Fruit fly (Drosophila melanogaster) whole organism, embryonic: ENCODE data around the gene Unr.

Source experiments
- Adf1 ChIP-seq: fragments of 200-800 bp; sonication (Bioruptor generic); IDR thresholded peaks from 2 replicates; pipeline ENCODE4 v1.3.6; 2022; ENCODE audit warnings: missing biosample characterization, missing genetic modification characterization
- Asciz ChIP-seq: fragments of 200-800 bp; sonication (Bioruptor generic); optimal IDR thresholded peaks from 2 replicates; lab custom pipeline; 2017; ENCODE audit warnings: missing biosample characterization, mild to moderate bottlenecking, missing genetic modification characterization, missing genetic modification reagents
- BEAF-32 ChIP-seq: fragments of 200-800 bp; sonication (Bioruptor generic); optimal IDR thresholded peaks from 3 replicates; lab custom pipeline; 2017; ENCODE audit warnings: missing biosample characterization, missing genetic modification characterization, mild to moderate bottlenecking, moderate library complexity, missing genetic modification reagents
- CG10147 ChIP-seq: fragments of 200-800 bp; sonication (Bioruptor generic); optimal IDR thresholded peaks from 2 replicates; lab custom pipeline; 2019; ENCODE audit warnings: missing biosample characterization, mild to moderate bottlenecking, missing genetic modification characterization, moderate library complexity
- CG10321 ChIP-seq: fragments of 200-800 bp; sonication (Bioruptor generic); IDR thresholded peaks from 2 replicates; pipeline ENCODE4 v1.3.6; 2022; ENCODE audit warnings: missing biosample characterization, missing genetic modification characterization
- CG14050 ChIP-seq: fragments of 200-800 bp; sonication (Bioruptor generic); IDR thresholded peaks from 3 replicates; pipeline ENCODE4 v1.3.6; 2022; ENCODE audit warnings: missing biosample characterization, missing genetic modification characterization
- CG15073 ChIP-seq: fragments of 200-800 bp; sonication (Bioruptor generic); optimal IDR thresholded peaks from 2 replicates; lab custom pipeline; 2016; ENCODE audit warnings: missing biosample characterization, missing genetic modification characterization
- CG15269 ChIP-seq: fragments of 200-800 bp; sonication (Bioruptor generic); optimal IDR thresholded peaks from 2 replicates; lab custom pipeline; 2018; ENCODE audit warnings: missing biosample characterization, mild to moderate bottlenecking, missing genetic modification characterization, moderate library complexity
- CG1647 ChIP-seq: fragments of 200-800 bp; sonication (Bioruptor generic); optimal IDR thresholded peaks from 3 replicates; lab custom pipeline; 2016; ENCODE audit warnings: missing biosample characterization, missing genetic modification characterization
- CG17912 ChIP-seq: fragments of 200-800 bp; sonication (Bioruptor generic); optimal IDR thresholded peaks from 2 replicates; lab custom pipeline; 2018; ENCODE audit warnings: missing biosample characterization, mild to moderate bottlenecking, missing genetic modification characterization
- CG18262 ChIP-seq: fragments of 200-800 bp; optimal IDR thresholded peaks from 3 replicates; lab custom pipeline; 2019; ENCODE audit warnings: missing biosample characterization, mild to moderate bottlenecking, missing genetic modification characterization, moderate library complexity
- CG18476 ChIP-seq: fragments of 200-800 bp; sonication (Bioruptor generic); optimal IDR thresholded peaks from 2 replicates; lab custom pipeline; 2016; ENCODE audit warnings: missing biosample characterization, mild to moderate bottlenecking, missing genetic modification characterization
- CG2120 ChIP-seq: fragments of 200-800 bp; sonication (Bioruptor generic); optimal IDR thresholded peaks from 3 replicates; lab custom pipeline; 2016; ENCODE audit warnings: missing biosample characterization, missing genetic modification characterization
- CG2889 ChIP-seq: fragments of 200-800 bp; sonication (Bioruptor generic); IDR thresholded peaks from 3 replicates; pipeline ENCODE4 v1.3.6; 2022; ENCODE audit warnings: missing biosample characterization, missing genetic modification characterization
- CG32772 ChIP-seq: fragments of 200-800 bp; sonication (Bioruptor generic); IDR thresholded peaks from 2 replicates; pipeline ENCODE4 v1.3.6; 2022; ENCODE audit warnings: missing biosample characterization, missing genetic modification characterization
- CG42726 ChIP-seq: fragments of 200-800 bp; sonication (Bioruptor generic); IDR thresholded peaks from 2 replicates; pipeline ENCODE4 v1.3.6; 2022; ENCODE audit warnings: missing biosample characterization, missing genetic modification characterization; ENCODE audit not compliant: partially characterized antibody
- CG4282 ChIP-seq: fragments of 200-800 bp; sonication (Bioruptor generic); optimal IDR thresholded peaks from 2 replicates; lab custom pipeline; 2016; ENCODE audit warnings: missing biosample characterization, missing genetic modification characterization
- CG7963 ChIP-seq: fragments of 200-800 bp; sonication (Bioruptor generic); IDR thresholded peaks from 3 replicates; pipeline ENCODE4 v1.3.6; 2022; ENCODE audit warnings: missing biosample characterization, missing genetic modification characterization; ENCODE audit not compliant: partially characterized antibody
- CG8765 ChIP-seq: fragments of 200-800 bp; sonication (Bioruptor generic); IDR thresholded peaks from 2 replicates; pipeline ENCODE4 v1.3.6; 2022; ENCODE audit warnings: missing biosample characterization, missing genetic modification characterization
- Dip3 ChIP-seq: fragments of 200-800 bp; sonication (Bioruptor generic); optimal IDR thresholded peaks from 3 replicates; lab custom pipeline; 2016; ENCODE audit warnings: missing biosample characterization, missing genetic modification characterization
- ERR ChIP-seq: fragments of 200-800 bp; sonication (Bioruptor generic); optimal IDR thresholded peaks from 2 replicates; lab custom pipeline; 2016; ENCODE audit warnings: missing biosample characterization, missing genetic modification characterization
- Elba2 ChIP-seq: fragments of 200-800 bp; sonication (Bioruptor generic); optimal IDR thresholded peaks from 3 replicates; lab custom pipeline; 2016; ENCODE audit warnings: missing biosample characterization, missing genetic modification characterization
- Hand ChIP-seq: fragments of 200-800 bp; sonication (Bioruptor generic); optimal IDR thresholded peaks from 2 replicates; lab custom pipeline; 2017; ENCODE audit warnings: mild to moderate bottlenecking, missing biosample characterization, missing genetic modification reagents, missing genetic modification characterization
- Hmr ChIP-seq: fragments of 200-800 bp; sonication (Bioruptor generic); optimal IDR thresholded peaks from 3 replicates; lab custom pipeline; 2017; ENCODE audit warnings: mild to moderate bottlenecking, missing biosample characterization, missing genetic modification reagents, missing genetic modification characterization
- Lpt ChIP-seq: fragments of >200 bp; optimal IDR thresholded peaks from 2 replicates; lab custom pipeline; 2018; ENCODE audit warnings: missing biosample characterization, missing genetic modification characterization
- MESR4 ChIP-seq: fragments of 200-800 bp; sonication (Bioruptor generic); optimal IDR thresholded peaks from 2 replicates; lab custom pipeline; 2018; ENCODE audit warnings: missing biosample characterization, mild to moderate bottlenecking, missing genetic modification characterization, moderate library complexity
- NC2β ChIP-seq: fragments of 200-800 bp; sonication (Bioruptor generic); optimal IDR thresholded peaks from 2 replicates; lab custom pipeline; 2016; ENCODE audit warnings: missing biosample characterization, missing genetic modification characterization
- Side ChIP-seq: fragments of 200-800 bp; sonication (Bioruptor generic); optimal IDR thresholded peaks from 2 replicates; lab custom pipeline; 2016; ENCODE audit warnings: missing biosample characterization, missing genetic modification characterization
- Spps ChIP-seq: fragments of 200-800 bp; sonication (Bioruptor generic); optimal IDR thresholded peaks from 2 replicates; lab custom pipeline; 2018; ENCODE audit warnings: missing biosample characterization, mild to moderate bottlenecking, missing genetic modification characterization
- Taf1 ChIP-seq: fragments of 200-800 bp; sonication (Bioruptor generic); IDR thresholded peaks from 2 replicates; pipeline ENCODE4 v1.3.6; 2022; ENCODE audit warnings: missing biosample characterization, missing genetic modification characterization
- Vsx1 ChIP-seq: fragments of 200-800 bp; sonication (Bioruptor generic); optimal IDR thresholded peaks from 2 replicates; lab custom pipeline; 2017; ENCODE audit warnings: missing biosample characterization, mild to moderate bottlenecking, missing genetic modification characterization, missing genetic modification reagents
- Xbp1 ChIP-seq: fragments of 200-800 bp; sonication (Bioruptor generic); optimal IDR thresholded peaks from 3 replicates; lab custom pipeline; 2016; ENCODE audit warnings: missing biosample characterization, mild to moderate bottlenecking, missing genetic modification characterization
- YL-1 ChIP-seq: fragments of 200-800 bp; sonication (Bioruptor generic); optimal IDR thresholded peaks from 3 replicates; lab custom pipeline; 2017; ENCODE audit warnings: missing biosample characterization, mild to moderate bottlenecking, missing genetic modification characterization
- ash1 ChIP-seq: fragments of 200-800 bp; sonication (Bioruptor generic); optimal IDR thresholded peaks from 2 replicates; lab custom pipeline; 2018; ENCODE audit warnings: missing biosample characterization, mild to moderate bottlenecking, missing genetic modification characterization
- az2 ChIP-seq: fragments of 200-800 bp; sonication (Bioruptor generic); optimal IDR thresholded peaks from 3 replicates; lab custom pipeline; 2016; ENCODE audit warnings: missing biosample characterization, missing genetic modification characterization
- bigmax ChIP-seq: fragments of 200-800 bp; sonication (Bioruptor generic); optimal IDR thresholded peaks from 2 replicates; lab custom pipeline; 2018; ENCODE audit warnings: missing biosample characterization, mild to moderate bottlenecking, missing genetic modification characterization
- cad ChIP-seq: fragments of >200 bp; optimal IDR thresholded peaks from 2 replicates; lab custom pipeline; 2017; ENCODE audit warnings: missing biosample characterization, missing genetic modification characterization
- cato ChIP-seq: fragments of 200-800 bp; sonication (Bioruptor generic); optimal IDR thresholded peaks from 2 replicates; lab custom pipeline; 2016; ENCODE audit warnings: missing biosample characterization, missing genetic modification characterization, borderline replicate concordance
- crc ChIP-seq: fragments of 200-800 bp; sonication (Bioruptor generic); optimal IDR thresholded peaks from 2 replicates; lab custom pipeline; 2016; ENCODE audit warnings: missing biosample characterization, missing genetic modification characterization
- dm ChIP-seq: fragments of 200-800 bp; sonication (Bioruptor generic); optimal IDR thresholded peaks from 3 replicates; lab custom pipeline; 2016; ENCODE audit warnings: missing biosample characterization, missing genetic modification characterization
- emc ChIP-seq: fragments of 200-800 bp; sonication (Bioruptor generic); optimal IDR thresholded peaks from 2 replicates; lab custom pipeline; 2016; ENCODE audit warnings: missing biosample characterization, missing genetic modification characterization
- gsb-n ChIP-seq: fragments of 200-800 bp; sonication (Bioruptor generic); optimal IDR thresholded peaks from 3 replicates; lab custom pipeline; 2018; ENCODE audit warnings: missing biosample characterization, mild to moderate bottlenecking, missing genetic modification characterization
- ham ChIP-seq: fragments of 200-800 bp; sonication (Bioruptor generic); IDR thresholded peaks from 2 replicates; pipeline ENCODE4 v1.3.6; 2022; ENCODE audit warnings: missing biosample characterization, missing genetic modification characterization
- hth ChIP-seq: fragments of >200 bp; optimal IDR thresholded peaks from 2 replicates; lab custom pipeline; 2017; ENCODE audit warnings: inconsistent platforms
- nmo ChIP-seq: fragments of 200-800 bp; sonication (Bioruptor generic); optimal IDR thresholded peaks from 2 replicates; lab custom pipeline; 2018; ENCODE audit warnings: missing biosample characterization, mild to moderate bottlenecking, missing genetic modification characterization, moderate library complexity
- schlank ChIP-seq: fragments of 200-800 bp; sonication (Bioruptor generic); optimal IDR thresholded peaks from 2 replicates; lab custom pipeline; 2018; ENCODE audit warnings: missing biosample characterization, mild to moderate bottlenecking, missing genetic modification characterization
- shn ChIP-seq: fragments of 200-800 bp; sonication (Bioruptor generic); optimal IDR thresholded peaks from 3 replicates; lab custom pipeline; 2016; ENCODE audit warnings: missing biosample characterization, missing genetic modification characterization
- slou ChIP-seq: fragments of 200-800 bp; sonication (Bioruptor generic); optimal IDR thresholded peaks from 3 replicates; lab custom pipeline; 2016; ENCODE audit warnings: missing biosample characterization, missing genetic modification characterization
- toy ChIP-seq: fragments of 200-800 bp; sonication (Bioruptor generic); IDR thresholded peaks from 2 replicates; pipeline ENCODE4 v1.3.6; 2022; ENCODE audit warnings: missing biosample characterization, missing genetic modification characterization

Gene Unr

dm6 chr3L:8441745-8442575 is at the start of gene Unr (continued):
- TF ChIP-seq CG1647 (peak; percentile 73), CG7963 (GFP tag; lab: Robert Waterston, UW) (no peak), Side (GFP tag; lab: Kevin White, UChicago) (peak; percentile 71), Elba2 (peak; percentile 96), Dip3 (peak; percentile 84), gsb-n (tag; lab: Kevin White, UChicago) (peak; percentile 49), CG18476 (peak; percentile 67), Hand (GFP tag; lab: Kevin White, UChicago) (no peak), CG2889 (GFP tag; lab: Robert Waterston, UW) (no peak), BEAF-32 (GFP tag; lab: Kevin White, UChicago) (peak; percentile 37), NC2β (GFP tag; lab: Kevin White, UChicago) (peak; percentile 75), CG2120 (GFP tag; lab: Kevin White, UChicago) (peak; percentile 92), CG4282 (peak; percentile 58), ham (GFP tag; lab: Robert Waterston, UW) (no peak), schlank (peak; percentile 71), Adf1 (GFP tag; lab: Robert Waterston, UW) (peak; percentile 68), CG42726 (GFP tag; lab: Robert Waterston, UW) (no peak), Taf1 (GFP tag; lab: Robert Waterston, UW) (peak; percentile 74; the same call in 1 of the 2 replicates), Hmr (GFP tag; lab: Kevin White, UChicago) (peak; percentile 83), CG18262 (tag; lab: Kevin White, UChicago) (peak; percentile 71), YL-1 (peak; percentile 96), Xbp1 (GFP tag; lab: Kevin White, UChicago) (peak; percentile 87), nmo (GFP tag; lab: Kevin White, UChicago) (peak; percentile 78), az2 (GFP tag; lab: Kevin White, UChicago) (peak; percentile 86), toy (0 out of 2 replicates have a peak, but pooled peaks have one; percentile 13), ash1 (GFP tag; lab: Kevin White, UChicago) (peak; percentile 75), bigmax (GFP tag; lab: Kevin White, UChicago) (no peak), Asciz (GFP tag; lab: Kevin White, UChicago) (peak; percentile 28), cad (GFP tag; lab: Kevin White, UChicago) (no peak), CG17912 (GFP tag; lab: Kevin White, UChicago) (peak; percentile 75), CG15269 (peak; percentile 79), CG32772 (GFP tag; lab: Robert Waterston, UW) (no peak; the same call in 1 of the 2 replicates), ERR (GFP tag; lab: Kevin White, UChicago) (peak; percentile 70), Vsx1 (GFP tag; lab: Kevin White, UChicago) (peak; percentile 18), Lpt (GFP tag; lab: Kevin White, UChicago) (no peak), CG8765 (peak; percentile 52; the same call in 1 of the 2 replicates), Spps (tag; lab: Kevin White, UChicago) (no peak), CG14050 (GFP tag; lab: Robert Waterston, UW) (peak; percentile 51; the same call in 2 of the 3 replicates), CG10147 (GFP tag; lab: Kevin White, UChicago) (peak; percentile 37), MESR4 (peak; percentile 85), cato (peak; percentile 48), shn (peak; percentile 85), CG10321 (GFP tag; lab: Robert Waterston, UW) (peak; percentile 27; the same call in 1 of the 2 replicates), slou (GFP tag; lab: Kevin White, UChicago) (peak; percentile 69), dm (GFP tag; lab: Kevin White, UChicago) (peak; percentile 69), crc (GFP tag; lab: Kevin White, UChicago) (peak; percentile 62), hth (lab: Kevin White, UChicago) (no peak), emc (GFP tag; lab: Kevin White, UChicago) (peak; percentile 56), CG15073 (GFP tag; lab: Kevin White, UChicago) (peak; percentile 9)
